Worm (Caenorhabditis elegans): Measurements from ENCODE around the gene elo-8.

- TF ChIP-seq cog-1 (tag; optimal IDR thresholded peaks at IDR 0.05) (no peak), med-1 (GFP tag; optimal IDR thresholded peaks at IDR 0.05; ENCODE audit: insufficient read depth) (no peak)
These were observed 13.6 kb downstream of the elo-8 start, which contains the start of the genes tbx-34 and wht-8 for ce11 chrIII:11218150-11218841.
